Worm (Caenorhabditis elegans): ENCODE data around the gene pho-14.

The pho-14 gene

DNA sequence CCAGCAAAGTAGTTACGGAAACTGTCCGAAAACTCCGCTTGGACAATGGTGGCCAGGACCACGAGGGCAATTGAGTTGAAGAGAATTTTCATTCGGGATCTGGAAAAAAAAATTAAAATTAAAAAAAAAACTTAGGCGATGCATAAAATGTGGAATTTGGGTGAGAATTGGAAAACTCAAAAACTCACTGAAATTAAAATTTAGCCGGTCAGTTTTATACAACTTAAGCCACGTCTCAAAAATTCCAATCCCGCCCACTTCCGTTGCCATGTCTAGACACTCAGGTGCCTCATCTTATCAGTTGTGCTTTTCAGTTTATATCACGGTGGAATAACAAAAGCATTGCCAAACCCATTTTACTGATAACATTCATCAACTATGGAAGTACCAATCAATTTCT, 10.3 kb upstream of the pho-14 start, which contains the start of gene lips-11:
Gene lips-11, minus strand, starts transcription at position 101 of the 400 bp plus-strand sequence.
- no peak for TF ChIP-seq lin-13 (GFP tag; optimal IDR thresholded peaks at IDR 0.05)
- TF ChIP-seq sma-3 (GFP tag; optimal IDR thresholded peaks at IDR 0.05), result peak; percentile 9

DNA sequence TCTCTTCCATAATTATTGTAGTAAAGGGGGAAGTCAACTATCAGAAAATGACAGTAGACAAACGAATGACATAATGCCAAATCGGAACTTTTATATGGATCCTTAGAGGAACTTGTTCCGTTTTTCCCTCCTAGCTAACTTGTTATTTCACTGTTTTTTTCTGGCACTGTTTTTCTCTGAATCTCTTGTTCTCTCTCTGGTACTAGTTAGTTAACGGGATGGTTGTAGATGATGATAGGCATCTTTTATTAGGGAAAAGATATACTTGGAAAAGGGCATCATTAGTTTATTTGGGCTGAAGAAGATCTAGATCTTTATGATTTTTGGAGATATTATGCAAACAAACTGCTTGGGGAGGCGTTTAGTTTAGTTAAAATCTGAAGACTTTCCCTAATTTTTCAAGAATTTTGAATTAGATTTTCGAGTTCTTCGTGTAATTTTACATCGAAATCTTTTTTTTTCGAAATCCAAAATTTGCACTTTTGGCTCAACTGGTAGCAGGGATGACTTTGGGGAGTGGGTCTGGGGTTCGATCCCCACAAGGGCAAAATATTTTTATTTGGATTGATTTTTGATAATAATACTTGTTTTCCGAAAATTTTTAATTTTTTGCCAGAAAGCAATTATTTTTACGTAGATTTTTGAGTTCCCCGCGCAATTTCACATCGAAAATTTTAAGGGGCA, 6.4 kb upstream of the pho-14 start, which contains the start of gene col-40:
Gene col-40, minus strand, starts transcription at position 51 of the 684 bp plus-strand sequence.
- TF ChIP-seq unc-39 (tag; optimal IDR thresholded peaks at IDR 0.05) (no peak), R02D3.7 (tag; optimal IDR thresholded peaks at IDR 0.05) (no peak), lin-11 (tag; optimal IDR thresholded peaks at IDR 0.05) (no peak), sem-4 (tag; optimal IDR thresholded peaks at IDR 0.05) (no peak), ztf-1 (GFP tag; conservative IDR thresholded peaks at IDR 0.05) (no peak), zag-1 (tag; optimal IDR thresholded peaks at IDR 0.05) (no peak), crh-2 (tag; optimal IDR thresholded peaks at IDR 0.05) (no peak), nhr-237 (tag; optimal IDR thresholded peaks at IDR 0.05) (no peak), ztf-4 (tag; optimal IDR thresholded peaks at IDR 0.05) (no peak), aly-2 (tag; optimal IDR thresholded peaks at IDR 0.05) (no peak), ama-1 (optimal IDR thresholded peaks at IDR 0.05) (no peak), peb-1 (tag; optimal IDR thresholded peaks at IDR 0.05) (no peak), sma-3 (GFP tag; optimal IDR thresholded peaks at IDR 0.05) (no peak), ceh-16 (tag; optimal IDR thresholded peaks at IDR 0.05) (no peak), nhr-129 (tag; optimal IDR thresholded peaks at IDR 0.05) (no peak), gmeb-1 (tag; optimal IDR thresholded peaks at IDR 0.05) (no peak), nhr-12 (tag; optimal IDR thresholded peaks at IDR 0.05) (no peak), F13H6.1 (tag; optimal IDR thresholded peaks at IDR 0.05) (no peak)

DNA sequence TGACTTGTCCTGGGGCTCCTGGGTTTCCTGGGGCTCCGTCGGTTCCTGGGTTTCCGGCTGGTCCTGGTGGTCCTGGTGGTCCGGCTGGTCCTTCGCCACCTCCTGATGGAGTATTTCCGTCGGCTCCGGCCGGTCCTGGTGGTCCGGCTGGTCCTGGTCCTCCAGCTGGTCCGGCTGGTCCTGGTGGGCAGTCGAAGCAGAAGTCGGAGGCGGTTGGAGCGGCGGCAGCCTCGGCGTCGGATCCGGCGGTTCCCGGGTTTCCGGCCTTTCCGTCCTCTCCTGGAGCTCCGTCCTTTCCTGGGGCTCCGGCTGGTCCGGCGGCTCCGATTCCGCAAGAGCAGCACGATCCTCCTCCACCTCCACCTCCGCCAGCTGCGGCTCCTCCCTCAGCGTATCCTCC, 4.7 kb upstream of the pho-14 start:
- TF ChIP-seq nhr-25 (tag; optimal IDR thresholded peaks at IDR 0.05) (no peak), ceh-82 (tag; optimal IDR thresholded peaks at IDR 0.05) (no peak), alr-1 (tag; optimal IDR thresholded peaks at IDR 0.05) (no peak), nhr-237 (tag; optimal IDR thresholded peaks at IDR 0.05) (no peak), nhr-77 (tag; optimal IDR thresholded peaks at IDR 0.05) (no peak), R02D3.7 (tag; optimal IDR thresholded peaks at IDR 0.05) (no peak), nhr-12 (tag; optimal IDR thresholded peaks at IDR 0.05) (no peak), lin-13 (GFP tag; optimal IDR thresholded peaks at IDR 0.05) (no peak), gmeb-1 (tag; optimal IDR thresholded peaks at IDR 0.05) (no peak), C34F6.9 (tag; optimal IDR thresholded peaks at IDR 0.05) (no peak), ztf-4 (tag; optimal IDR thresholded peaks at IDR 0.05) (no peak), skn-1 (tag; optimal IDR thresholded peaks at IDR 0.05) (no peak), snpc-4 (tag; optimal IDR thresholded peaks at IDR 0.05) (no peak)

DNA sequence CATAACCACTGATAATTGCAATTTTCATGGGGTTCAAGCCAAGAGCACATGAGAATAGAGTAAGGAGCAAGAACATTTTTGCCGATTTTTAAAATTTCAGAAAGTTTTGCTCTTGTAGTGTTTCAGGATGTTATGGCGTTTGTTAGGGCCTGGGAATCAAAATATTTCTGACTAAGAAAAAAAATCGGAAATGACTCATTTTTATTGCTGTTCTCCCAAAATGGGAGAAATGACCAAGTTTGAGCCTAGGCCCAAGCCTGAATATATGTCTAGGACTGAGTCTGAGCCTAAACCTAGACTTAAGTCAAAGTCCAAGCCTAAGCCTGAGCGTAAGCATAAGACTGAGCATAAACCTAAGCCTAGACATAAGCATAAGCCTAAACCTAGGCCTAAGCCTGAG, 3.8 kb upstream of the pho-14 start, which contains the start of gene T13B5.9:
Gene T13B5.9, minus strand, starts transcription at position 101 of the 400 bp plus-strand sequence.
- TF ChIP-seq nhr-6 (tag; optimal IDR thresholded peaks at IDR 0.05) (no peak), lin-11 (tag; optimal IDR thresholded peaks at IDR 0.05) (no peak), lin-39 (tag; optimal IDR thresholded peaks at IDR 0.05) (no peak), alr-1 (tag; optimal IDR thresholded peaks at IDR 0.05) (no peak), gmeb-1 (tag; optimal IDR thresholded peaks at IDR 0.05) (no peak), fos-1 (tag; optimal IDR thresholded peaks at IDR 0.05) (no peak), ztf-11 (tag; optimal IDR thresholded peaks at IDR 0.05) (no peak), nhr-25 (tag; optimal IDR thresholded peaks at IDR 0.05) (no peak), nhr-129 (tag; optimal IDR thresholded peaks at IDR 0.05) (no peak), nhr-23 (tag; optimal IDR thresholded peaks at IDR 0.05) (no peak)

ce11 chrII:1103484-1104100, 3.0 kb upstream of the pho-14 start:
- no peak for TF ChIP-seq nhr-77 (tag; optimal IDR thresholded peaks at IDR 0.05)
- TF ChIP-seq crh-2 (tag; optimal IDR thresholded peaks at IDR 0.05), result peak; percentile 43
- TF ChIP-seq sma-3 (GFP tag; optimal IDR thresholded peaks at IDR 0.05), result peak; percentile 63
- peak; percentile 58 for TF ChIP-seq egl-27 (tag; optimal IDR thresholded peaks at IDR 0.05)
- TF ChIP-seq F13H6.1 (tag; optimal IDR thresholded peaks at IDR 0.05), result peak; percentile 25
- peak; percentile 100 for TF ChIP-seq fos-1 (tag; optimal IDR thresholded peaks at IDR 0.05)
- TF ChIP-seq sma-9 (GFP tag; optimal IDR thresholded peaks at IDR 0.05), result peak; percentile 88
- no peak for TF ChIP-seq sma-9 (tag; optimal IDR thresholded peaks at IDR 0.05)
- TF ChIP-seq gmeb-1 (tag; optimal IDR thresholded peaks at IDR 0.05), result peak; percentile 62
- no peak for TF ChIP-seq mdl-1 (tag; optimal IDR thresholded peaks at IDR 0.05)
